Fruit fly (Drosophila melanogaster): Measurements from ENCODE around the gene CG8176.
A peak's percentile ranks its signal among the peaks of the same experiment; 100 is the strongest.

Gene CG8176

dm6 chr3R:9516400-9516852, 619 bp downstream of the CG8176 start:
- TF ChIP-seq OdsH (GFP tag; optimal IDR thresholded peaks at IDR 0.05) (no peak), tai (GFP tag; optimal IDR thresholded peaks at IDR 0.05) (no peak), jim (GFP tag; optimal IDR thresholded peaks at IDR 0.05) (no peak), h (GFP tag; optimal IDR thresholded peaks at IDR 0.05) (no peak), CG32264 (GFP tag; optimal IDR thresholded peaks at IDR 0.05) (no peak), brk (GFP tag; optimal IDR thresholded peaks at IDR 0.05) (no peak), Myc (optimal IDR thresholded peaks at IDR 0.05) (no peak), Jra (GFP tag; optimal IDR thresholded peaks at IDR 0.05) (no peak), dsf (GFP tag; optimal IDR thresholded peaks at IDR 0.05; ENCODE audit: borderline replicate concordance) (no peak), woc (GFP tag; optimal IDR thresholded peaks at IDR 0.05) (no peak), Hr83 (GFP tag; optimal IDR thresholded peaks at IDR 0.05; ENCODE audit: poor library complexity, severe bottlenecking) (peak; percentile 44), fru (GFP tag; optimal IDR thresholded peaks at IDR 0.05) (peak; percentile 7), br (GFP tag; optimal IDR thresholded peaks at IDR 0.05) (no peak), N (GFP tag; optimal IDR thresholded peaks at IDR 0.05) (no peak), dmrt93B (GFP tag; optimal IDR thresholded peaks at IDR 0.05) (no peak), Sp1 (GFP tag; optimal IDR thresholded peaks at IDR 0.05) (no peak), Hr78 (GFP tag; optimal IDR thresholded peaks at IDR 0.05) (no peak), sv (GFP tag; optimal IDR thresholded peaks at IDR 0.05) (no peak), Rel (GFP tag; optimal IDR thresholded peaks at IDR 0.05) (no peak), Rel (tag; optimal IDR thresholded peaks at IDR 0.05) (no peak), lola (GFP tag; optimal IDR thresholded peaks at IDR 0.05) (no peak), pan (optimal IDR thresholded peaks at IDR 0.05) (no peak), ey (GFP tag; optimal IDR thresholded peaks at IDR 0.05) (no peak), CG9705 (GFP tag; optimal IDR thresholded peaks at IDR 0.05) (no peak), sage (GFP tag; optimal IDR thresholded peaks at IDR 0.05) (no peak), GATAd (GFP tag; optimal IDR thresholded peaks at IDR 0.05) (no peak), foxo (GFP tag; optimal IDR thresholded peaks at IDR 0.05) (peak in 1 of 2 experiments; percentile 17), dl (GFP tag; optimal IDR thresholded peaks at IDR 0.05; ENCODE audit: insufficient read depth in 1 of 2, partially characterized antibody in 2 of 2) (no peak), Mio (GFP tag; optimal IDR thresholded peaks at IDR 0.05) (no peak), usp (GFP tag; optimal IDR thresholded peaks at IDR 0.05) (no peak), rgr (GFP tag; optimal IDR thresholded peaks at IDR 0.05) (peak; percentile 4)

- TF ChIP-seq CrebA (GFP tag; optimal IDR thresholded peaks at IDR 0.05; ENCODE audit: borderline replicate concordance) (no peak), Hr83 (GFP tag; optimal IDR thresholded peaks at IDR 0.05; ENCODE audit: poor library complexity, severe bottlenecking) (peak; percentile 96), GATAd (GFP tag; optimal IDR thresholded peaks at IDR 0.05) (peak; percentile 77), CG9705 (GFP tag; optimal IDR thresholded peaks at IDR 0.05) (peak; percentile 68), foxo (GFP tag; optimal IDR thresholded peaks at IDR 0.05) (peak; percentile 95), dmrt93B (GFP tag; optimal IDR thresholded peaks at IDR 0.05) (peak; percentile 81), Vsx2 (GFP tag; optimal IDR thresholded peaks at IDR 0.05; ENCODE audit: partially characterized antibody) (no peak), HLH106 (tag; optimal IDR thresholded peaks at IDR 0.05) (peak; percentile 90), psq (GFP tag; optimal IDR thresholded peaks at IDR 0.05) (peak; percentile 86), dsf (GFP tag; optimal IDR thresholded peaks at IDR 0.05; ENCODE audit: borderline replicate concordance) (peak; percentile 34), h (GFP tag; optimal IDR thresholded peaks at IDR 0.05) (peak; percentile 99), fru (GFP tag; optimal IDR thresholded peaks at IDR 0.05) (peak; percentile 97), CG32264 (GFP tag; optimal IDR thresholded peaks at IDR 0.05) (peak; percentile 97), OdsH (GFP tag; optimal IDR thresholded peaks at IDR 0.05) (peak; percentile 91), Mio (GFP tag; optimal IDR thresholded peaks at IDR 0.05) (peak; percentile 65), Myc (optimal IDR thresholded peaks at IDR 0.05) (no peak), Dfd (GFP tag; optimal IDR thresholded peaks at IDR 0.05) (no peak), usp (GFP tag; optimal IDR thresholded peaks at IDR 0.05) (no peak), lola (GFP tag; optimal IDR thresholded peaks at IDR 0.05) (no peak), jim (GFP tag; optimal IDR thresholded peaks at IDR 0.05) (peak; percentile 10), sv (GFP tag; optimal IDR thresholded peaks at IDR 0.05) (peak; percentile 65), br (GFP tag; optimal IDR thresholded peaks at IDR 0.05) (peak; percentile 96), N (GFP tag; optimal IDR thresholded peaks at IDR 0.05) (no peak), Abd-B (GFP tag; optimal IDR thresholded peaks at IDR 0.05) (no peak), woc (GFP tag; optimal IDR thresholded peaks at IDR 0.05) (peak; percentile 92), rgr (GFP tag; optimal IDR thresholded peaks at IDR 0.05) (peak; percentile 96), Hnf4 (GFP tag; optimal IDR thresholded peaks at IDR 0.05) (peak; percentile 94), brk (GFP tag; optimal IDR thresholded peaks at IDR 0.05) (peak; percentile 87), sage (GFP tag; optimal IDR thresholded peaks at IDR 0.05) (peak; percentile 92), Hr78 (GFP tag; optimal IDR thresholded peaks at IDR 0.05) (no peak), Jra (GFP tag; optimal IDR thresholded peaks at IDR 0.05) (peak; percentile 88), ey (GFP tag; optimal IDR thresholded peaks at IDR 0.05) (peak; percentile 94), Rel (GFP tag; optimal IDR thresholded peaks at IDR 0.05) (peak; percentile 95), Rel (tag; optimal IDR thresholded peaks at IDR 0.05) (peak; percentile 60), Sp1 (GFP tag; optimal IDR thresholded peaks at IDR 0.05) (peak; percentile 87), dl (GFP tag; optimal IDR thresholded peaks at IDR 0.05; ENCODE audit: insufficient read depth in 1 of 2, partially characterized antibody in 2 of 2) (no peak)
These were observed 12.4 kb downstream of the CG8176 start for dm6 chr3R:9527907-9528842.
